Worm (Caenorhabditis elegans) whole organism, early embryonic: ENCODE data around the gene K02F3.9.

ENCODE experiments used
- B0310.2 ChIP-seq: sonication (generic microtip); optimal IDR thresholded peaks from 2 replicates; lab custom pipeline; 2016; ENCODE audit warnings: mild to moderate bottlenecking, missing genetic modification characterization, missing compliant biosample characterization
- F13C5.2 ChIP-seq: sonication (generic microtip); optimal IDR thresholded peaks from 2 replicates; lab custom pipeline; 2017; ENCODE audit warnings: mild to moderate bottlenecking, missing genetic modification characterization, inconsistent platforms, missing compliant biosample characterization
- aly-1 ChIP-seq: sonication (generic microtip); optimal IDR thresholded peaks from 2 replicates; lab custom pipeline; 2016; ENCODE audit warnings: missing genetic modification characterization, missing compliant biosample characterization
- ama-1 ChIP-seq: fragments of 150-350 bp; optimal IDR thresholded peaks from 2 replicates; lab custom pipeline; 2014
- ceh-13 ChIP-seq: fragments of 200-800 bp; sonication (Bioruptor generic); optimal IDR thresholded peaks from 2 replicates; lab custom pipeline; 2018; ENCODE audit warnings: mild to moderate bottlenecking, missing genetic modification characterization, missing compliant biosample characterization
- ceh-36 ChIP-seq: sonication (generic microtip); optimal IDR thresholded peaks from 2 replicates; lab custom pipeline; 2016; ENCODE audit warnings: missing genetic modification characterization, inconsistent platforms, missing compliant biosample characterization
- ets-7 ChIP-seq: sonication (generic microtip); optimal IDR thresholded peaks from 2 replicates; lab custom pipeline; 2016; ENCODE audit warnings: missing genotype, missing genetic modification characterization, missing compliant biosample characterization
- flt-1 ChIP-seq: fragments of 200-800 bp; sonication (Bioruptor generic); IDR thresholded peaks from 2 replicates; pipeline ENCODE4 v1.3.6; 2022; ENCODE audit warnings: missing genetic modification characterization, missing compliant biosample characterization
- hmbx-1 ChIP-seq: sonication (generic microtip); optimal IDR thresholded peaks from 2 replicates; lab custom pipeline; 2016; ENCODE audit warnings: mild to moderate bottlenecking, missing genetic modification characterization, missing compliant biosample characterization
- hmg-4 ChIP-seq: fragments of 200-800 bp; sonication (Bioruptor generic); optimal IDR thresholded peaks from 2 replicates; lab custom pipeline; 2018; ENCODE audit warnings: mild to moderate bottlenecking, missing genetic modification characterization, missing compliant biosample characterization
- hnd-1 ChIP-seq: sonication (generic microtip); optimal IDR thresholded peaks from 2 replicates; lab custom pipeline; 2016; ENCODE audit warnings: missing genetic modification characterization, missing compliant biosample characterization
- pes-1 ChIP-seq: fragments of 200-800 bp; sonication (Bioruptor generic); IDR thresholded peaks from 2 replicates; pipeline ENCODE4 v1.3.6; 2022; ENCODE audit warnings: missing genetic modification reagents, missing genetic modification characterization, missing compliant biosample characterization
- scrt-1 ChIP-seq: fragments of 200-800 bp; sonication (Bioruptor generic); IDR thresholded peaks from 2 replicates; pipeline ENCODE4 v1.3.6; 2022; ENCODE audit warnings: missing genetic modification characterization, missing compliant biosample characterization
- sea-1 ChIP-seq: fragments of 200-800 bp; sonication (Bioruptor generic); conservative IDR thresholded peaks from 2 replicates; pipeline ENCODE4 v1.3.6; 2022; ENCODE audit warnings: missing genetic modification characterization, missing compliant biosample characterization
- tbx-11 ChIP-seq: fragments of 200-800 bp; sonication (Bioruptor generic); IDR thresholded peaks from 2 replicates; pipeline ENCODE4 v1.3.6; 2022; ENCODE audit warnings: missing genetic modification characterization, missing compliant biosample characterization
- tbx-37 ChIP-seq: fragments of 200-800 bp; sonication (Bioruptor generic); conservative IDR thresholded peaks from 2 replicates; pipeline ENCODE4 v1.3.6; 2022; ENCODE audit warnings: missing genetic modification reagents, missing genetic modification characterization, missing compliant biosample characterization
- tra-4 ChIP-seq: sonication (generic microtip); optimal IDR thresholded peaks from 2 replicates; lab custom pipeline; 2017; ENCODE audit warnings: missing genetic modification characterization, missing compliant biosample characterization

Gene K02F3.9

ce11 chrIII:856908-857307 lies 15.7 kb upstream of the K02F3.9 start:
- no peak for TF ChIP-seq F13C5.2 (tag; lab: Kevin White, UChicago)
- TF ChIP-seq tbx-37 (GFP tag; lab: Robert Waterston, UW) = no peak
- no peak for TF ChIP-seq tbx-11 (GFP tag; lab: Robert Waterston, UW)
- no peak for TF ChIP-seq hmbx-1 (tag; lab: Kevin White, UChicago)
- no peak for TF ChIP-seq scrt-1
- no peak for TF ChIP-seq pes-1 (GFP tag; lab: Robert Waterston, UW)

- TF ChIP-seq ama-1 (lab: Kevin White, UChicago) (no peak), hmbx-1 (tag; lab: Kevin White, UChicago) (no peak), sea-1 (GFP tag; lab: Robert Waterston, UW) (no peak), ets-7 (tag; lab: Kevin White, UChicago) (no peak), tbx-37 (GFP tag; lab: Robert Waterston, UW) (no peak), tra-4 (tag; lab: Kevin White, UChicago) (no peak), flt-1 (GFP tag; lab: Robert Waterston, UW) (no peak), hmg-4 (GFP tag; lab: Kevin White, UChicago) (no peak), aly-1 (tag; lab: Kevin White, UChicago) (no peak), B0310.2 (tag; lab: Kevin White, UChicago) (no peak), ceh-36 (tag; lab: Kevin White, UChicago) (no peak), scrt-1 (no peak), tbx-11 (GFP tag; lab: Robert Waterston, UW) (no peak), F13C5.2 (tag; lab: Kevin White, UChicago) (no peak)
Measured at ce11 chrIII:856260-856659, 15.1 kb upstream of the K02F3.9 start, which contains the start of gene K02F3.12. Gene K02F3.12 (plus strand): TSS chrIII:856560.

- TF ChIP-seq pes-1 (GFP tag; lab: Robert Waterston, UW) (no peak), hmg-4 (GFP tag; lab: Kevin White, UChicago) (no peak), tbx-37 (GFP tag; lab: Robert Waterston, UW) (no peak), tbx-11 (GFP tag; lab: Robert Waterston, UW) (no peak), B0310.2 (tag; lab: Kevin White, UChicago) (no peak), hmbx-1 (tag; lab: Kevin White, UChicago) (no peak), scrt-1 (no peak), flt-1 (GFP tag; lab: Robert Waterston, UW) (no peak), tra-4 (tag; lab: Kevin White, UChicago) (no peak), ama-1 (lab: Kevin White, UChicago) (no peak), aly-1 (tag; lab: Kevin White, UChicago) (no peak), F13C5.2 (tag; lab: Kevin White, UChicago) (no peak)
Measured at ce11 chrIII:853859-854359, 12.7 kb upstream of the K02F3.9 start, which contains the start of the genes rnp-5 and tag-51. Gene rnp-5 (minus strand): TSS chrIII:853909. Gene tag-51 (plus strand): TSS chrIII:854221.

ce11 chrIII:853414-853813 lies 12.2 kb upstream of the K02F3.9 start:
- TF ChIP-seq ama-1 (lab: Kevin White, UChicago) = no peak
- no peak for TF ChIP-seq pes-1 (GFP tag; lab: Robert Waterston, UW)
- no peak for TF ChIP-seq tra-4 (tag; lab: Kevin White, UChicago)
- no peak for TF ChIP-seq B0310.2 (tag; lab: Kevin White, UChicago)

ce11 chrIII:852296-852695 lies 11.1 kb upstream of the K02F3.9 start, which contains the start of gene moma-1:
Gene moma-1 (minus strand): TSS chrIII:852396.
- no peak for TF ChIP-seq aly-1 (tag; lab: Kevin White, UChicago)
- TF ChIP-seq tbx-37 (GFP tag; lab: Robert Waterston, UW) = no peak
- no peak for TF ChIP-seq hmg-4 (GFP tag; lab: Kevin White, UChicago)
- TF ChIP-seq ama-1 (lab: Kevin White, UChicago) = no peak
- TF ChIP-seq hnd-1 (tag; lab: Kevin White, UChicago) = no peak
- TF ChIP-seq F13C5.2 (tag; lab: Kevin White, UChicago) = no peak
- TF ChIP-seq pes-1 (GFP tag; lab: Robert Waterston, UW) = no peak
- no peak for TF ChIP-seq B0310.2 (tag; lab: Kevin White, UChicago)
- TF ChIP-seq flt-1 (GFP tag; lab: Robert Waterston, UW) = no peak
- no peak for TF ChIP-seq tbx-11 (GFP tag; lab: Robert Waterston, UW)
- TF ChIP-seq ets-7 (tag; lab: Kevin White, UChicago) = no peak
- TF ChIP-seq sea-1 (GFP tag; lab: Robert Waterston, UW) = no peak
- TF ChIP-seq tra-4 (tag; lab: Kevin White, UChicago) = no peak

- TF ChIP-seq scrt-1 (no peak), hnd-1 (tag; lab: Kevin White, UChicago) (no peak), F13C5.2 (tag; lab: Kevin White, UChicago) (no peak), tbx-37 (GFP tag; lab: Robert Waterston, UW) (no peak), hmg-4 (GFP tag; lab: Kevin White, UChicago) (no peak), tbx-11 (GFP tag; lab: Robert Waterston, UW) (no peak), pes-1 (GFP tag; lab: Robert Waterston, UW) (no peak), flt-1 (GFP tag; lab: Robert Waterston, UW) (no peak), tra-4 (tag; lab: Kevin White, UChicago) (no peak), ceh-13 (GFP tag; lab: Kevin White, UChicago) (no peak)
Measured at ce11 chrIII:845485-845884, 4.3 kb upstream of the K02F3.9 start, which contains the start of gene K02F3.2. Gene K02F3.2 (plus strand): TSS chrIII:845841.

- TF ChIP-seq hmg-4 (GFP tag; lab: Kevin White, UChicago) (no peak), sea-1 (GFP tag; lab: Robert Waterston, UW) (no peak), pes-1 (GFP tag; lab: Robert Waterston, UW) (no peak), tbx-11 (GFP tag; lab: Robert Waterston, UW) (no peak), flt-1 (GFP tag; lab: Robert Waterston, UW) (no peak), B0310.2 (tag; lab: Kevin White, UChicago) (no peak), tra-4 (tag; lab: Kevin White, UChicago) (no peak), hmbx-1 (tag; lab: Kevin White, UChicago) (no peak), ceh-36 (tag; lab: Kevin White, UChicago) (no peak), tbx-37 (GFP tag; lab: Robert Waterston, UW) (no peak), ets-7 (tag; lab: Kevin White, UChicago) (no peak), hnd-1 (tag; lab: Kevin White, UChicago) (no peak), ceh-13 (GFP tag; lab: Kevin White, UChicago) (no peak), scrt-1 (no peak)
Measured at ce11 chrIII:844577-844976, 3.4 kb upstream of the K02F3.9 start.
